Worm (Caenorhabditis elegans) whole organism, mixed stage, embryonic: ENCODE data around the gene Y17G7B.23.

Source experiments
- blmp-1 ChIP-seq: fragments of 150-350 bp; optimal IDR thresholded peaks from 2 replicates; lab custom pipeline; 2014; ENCODE audit warnings: missing biosample characterization, missing genetic modification characterization
- ces-1 ChIP-seq: fragments of 150-350 bp; optimal IDR thresholded peaks from 2 replicates; lab custom pipeline; 2014; ENCODE audit warnings: missing biosample characterization, missing genetic modification reagents, missing genetic modification characterization
- elt-1 ChIP-seq: sonication (generic microtip); optimal IDR thresholded peaks from 2 replicates; lab custom pipeline; 2017; ENCODE audit warnings: missing genetic modification characterization, mild to moderate bottlenecking, missing compliant biosample characterization, antibody characterized with exemption, moderate library complexity, borderline replicate concordance; ENCODE audit not compliant: insufficient read depth
- elt-3 ChIP-seq: fragments of 150-350 bp; optimal IDR thresholded peaks from 2 replicates; lab custom pipeline; 2014; ENCODE audit warnings: missing biosample characterization, missing genetic modification characterization
- lsy-2 ChIP-seq: fragments of 150-350 bp; optimal IDR thresholded peaks from 2 replicates; lab custom pipeline; 2014; ENCODE audit warnings: missing biosample characterization, missing genetic modification characterization
- mab-5 ChIP-seq: fragments of 150-350 bp; optimal IDR thresholded peaks from 2 replicates; lab custom pipeline; 2014; ENCODE audit warnings: missing biosample characterization, missing genetic modification characterization
- nhr-12 ChIP-seq: fragments of 150-350 bp; optimal IDR thresholded peaks from 2 replicates; lab custom pipeline; 2014; ENCODE audit warnings: missing biosample characterization, missing genetic modification characterization
- nhr-237 ChIP-seq: fragments of 150-350 bp; optimal IDR thresholded peaks from 2 replicates; lab custom pipeline; 2014; ENCODE audit warnings: missing biosample characterization, missing genetic modification characterization
- pha-4 ChIP-seq: fragments of 150-350 bp; optimal IDR thresholded peaks from 2 replicates; lab custom pipeline; 2018; ENCODE audit warnings: missing biosample characterization, missing genetic modification reagents, missing genetic modification characterization
- unc-39 ChIP-seq: fragments of 150-350 bp; optimal IDR thresholded peaks from 2 replicates; lab custom pipeline; 2014; ENCODE audit warnings: missing biosample characterization, missing genetic modification characterization
- unc-62 ChIP-seq: fragments of 150-350 bp; optimal IDR thresholded peaks from 2 replicates; lab custom pipeline; 2014; ENCODE audit warnings: missing biosample characterization, missing genetic modification reagents, missing genetic modification characterization

- TF ChIP-seq unc-62, result no peak
- TF ChIP-seq blmp-1 (tag; lab: Kevin White, UChicago), result no peak
- no peak for TF ChIP-seq pha-4 (tag; lab: Kevin White, UChicago)
- TF ChIP-seq nhr-12 (tag; lab: Kevin White, UChicago), result no peak
- TF ChIP-seq elt-1, result no peak
- no peak for TF ChIP-seq mab-5 (tag; lab: Kevin White, UChicago)
- TF ChIP-seq ces-1 (GFP tag; lab: Kevin White, UChicago), result no peak
- no peak for TF ChIP-seq unc-39 (tag; lab: Kevin White, UChicago)
- no peak for TF ChIP-seq nhr-237 (tag; lab: Kevin White, UChicago)
- no peak for TF ChIP-seq elt-3 (tag; lab: Kevin White, UChicago)
- no peak for TF ChIP-seq lsy-2 (tag; lab: Kevin White, UChicago)
These were observed 37.5 kb downstream of the Y17G7B.23 start, which contains the start of gene cyn-16 for ce11 chrII:12036516-12036915.
